Fruit fly (Drosophila melanogaster) whole organism, embryonic: ENCODE data around the gene Obp99a.
A peak's percentile ranks its signal among the peaks of the same experiment; 100 is the strongest.

ENCODE experiments used
- Abd-B ChIP-seq: fragments of 200-800 bp; sonication (Bioruptor generic); optimal IDR thresholded peaks from 2 replicates; lab custom pipeline; 2018; ENCODE audit warnings: missing biosample characterization, mild to moderate bottlenecking, missing genetic modification characterization, moderate library complexity
- Ada2b ChIP-seq: fragments of 200-800 bp; sonication (Bioruptor generic); IDR thresholded peaks from 2 replicates; pipeline ENCODE4 v1.3.6; 2022; ENCODE audit warnings: missing biosample characterization, missing genetic modification characterization
- CG1024 ChIP-seq: fragments of 200-800 bp; sonication (Bioruptor generic); IDR thresholded peaks from 2 replicates; pipeline ENCODE4 v1.3.6; 2022; ENCODE audit warnings: missing biosample characterization, missing genetic modification characterization
- CG10979 ChIP-seq: fragments of 200-800 bp; sonication (Bioruptor generic); optimal IDR thresholded peaks from 2 replicates; lab custom pipeline; 2018; ENCODE audit warnings: missing biosample characterization, mild to moderate bottlenecking, missing genetic modification characterization, moderate library complexity
- CG12391 ChIP-seq: fragments of 200-800 bp; sonication (Bioruptor generic); optimal IDR thresholded peaks from 3 replicates; lab custom pipeline; 2018; ENCODE audit warnings: missing biosample characterization, mild to moderate bottlenecking, missing genetic modification characterization, moderate library complexity
- CG14710 ChIP-seq: fragments of 200-800 bp; sonication (Bioruptor generic); optimal IDR thresholded peaks from 3 replicates; lab custom pipeline; 2019; ENCODE audit warnings: missing biosample characterization, mild to moderate bottlenecking, missing genetic modification characterization, moderate library complexity
- CG16863 ChIP-seq: fragments of 200-800 bp; sonication (Bioruptor generic); optimal IDR thresholded peaks from 3 replicates; lab custom pipeline; 2016; ENCODE audit warnings: missing biosample characterization, missing genetic modification characterization
- CG17328 ChIP-seq: fragments of 200-800 bp; sonication (Bioruptor generic); IDR thresholded peaks from 2 replicates; pipeline ENCODE4 v1.3.6; 2022; ENCODE audit warnings: missing biosample characterization, missing genetic modification characterization
- CG2712 ChIP-seq: fragments of 200-800 bp; optimal IDR thresholded peaks from 3 replicates; lab custom pipeline; 2019; ENCODE audit warnings: missing biosample characterization, mild to moderate bottlenecking, missing genetic modification characterization, moderate library complexity
- CG30403 ChIP-seq: fragments of 200-800 bp; sonication (Bioruptor generic); optimal IDR thresholded peaks from 3 replicates; lab custom pipeline; 2016; ENCODE audit warnings: missing biosample characterization, missing genetic modification characterization
- CG30431 ChIP-seq: fragments of 200-800 bp; sonication (Bioruptor generic); optimal IDR thresholded peaks from 2 replicates; lab custom pipeline; 2017; ENCODE audit warnings: missing biosample characterization, missing genetic modification characterization
- CG34224 ChIP-seq: fragments of 200-800 bp; sonication (Bioruptor generic); IDR thresholded peaks from 3 replicates; pipeline ENCODE4 v1.3.6; 2022; ENCODE audit warnings: missing biosample characterization, missing genetic modification characterization; ENCODE audit not compliant: partially characterized antibody
- CG5180 ChIP-seq: fragments of 200-800 bp; sonication (Bioruptor generic); optimal IDR thresholded peaks from 3 replicates; lab custom pipeline; 2017; ENCODE audit warnings: missing biosample characterization, missing genetic modification characterization, mild to moderate bottlenecking, moderate library complexity, missing genetic modification reagents
- CG7839 ChIP-seq: fragments of 200-800 bp; sonication (Bioruptor generic); optimal IDR thresholded peaks from 3 replicates; lab custom pipeline; 2018; ENCODE audit warnings: missing biosample characterization, mild to moderate bottlenecking, missing genetic modification characterization, moderate library complexity
- CG9727 ChIP-seq: fragments of 200-800 bp; sonication (Bioruptor generic); optimal IDR thresholded peaks from 3 replicates; lab custom pipeline; 2017; ENCODE audit warnings: missing biosample characterization, mild to moderate bottlenecking, missing genetic modification characterization
- Camta ChIP-seq: fragments of 200-800 bp; sonication (Bioruptor generic); optimal IDR thresholded peaks from 2 replicates; lab custom pipeline; 2016; ENCODE audit warnings: missing biosample characterization, missing genetic modification characterization
- ERR ChIP-seq: fragments of 200-800 bp; sonication (Bioruptor generic); optimal IDR thresholded peaks from 2 replicates; lab custom pipeline; 2016; ENCODE audit warnings: missing biosample characterization, missing genetic modification characterization
- H2.0 ChIP-seq: fragments of 200-800 bp; sonication (Bioruptor generic); IDR thresholded peaks from 2 replicates; pipeline ENCODE4 v1.3.6; 2022; ENCODE audit warnings: missing biosample characterization, missing genetic modification characterization
- NK7.1 ChIP-seq: fragments of 200-800 bp; sonication (Bioruptor generic); optimal IDR thresholded peaks from 3 replicates; lab custom pipeline; 2016; ENCODE audit warnings: missing biosample characterization, missing genetic modification characterization
- Optix ChIP-seq: fragments of 200-800 bp; sonication (Bioruptor generic); IDR thresholded peaks from 3 replicates; pipeline ENCODE4 v1.3.6; 2022; ENCODE audit warnings: missing biosample characterization, missing genetic modification characterization
- Ptx1 ChIP-seq: fragments of 200-800 bp; sonication (Bioruptor generic); IDR thresholded peaks from 2 replicates; pipeline ENCODE4 v1.3.6; 2022; ENCODE audit warnings: missing biosample characterization, missing genetic modification characterization
- Side ChIP-seq: fragments of 200-800 bp; sonication (Bioruptor generic); optimal IDR thresholded peaks from 2 replicates; lab custom pipeline; 2016; ENCODE audit warnings: missing biosample characterization, missing genetic modification characterization
- Stat92E ChIP-seq, 3 experiments: fragments of >200 bp in 2 of 3; fragments of 200-800 bp in 1 of 3; sonication (Bioruptor generic) in 1 of 3; optimal IDR thresholded peaks; 2 replicates each; lab custom pipeline; 2017 to 2019; ENCODE audit warnings: missing biosample characterization in 3 of 3, missing genetic modification characterization in 3 of 3, mild to moderate bottlenecking in 1 of 3, moderate library complexity in 1 of 3
- Xrp1 ChIP-seq: fragments of 200-800 bp; sonication (Bioruptor generic); IDR thresholded peaks from 2 replicates; pipeline ENCODE4 v1.3.6; 2022; ENCODE audit warnings: missing biosample characterization, missing genetic modification characterization
- ab ChIP-seq: fragments of 200-800 bp; sonication (Bioruptor generic); optimal IDR thresholded peaks from 2 replicates; lab custom pipeline; 2016; ENCODE audit warnings: missing biosample characterization, missing genetic modification characterization
- az2 ChIP-seq: fragments of 200-800 bp; sonication (Bioruptor generic); optimal IDR thresholded peaks from 3 replicates; lab custom pipeline; 2016; ENCODE audit warnings: missing biosample characterization, missing genetic modification characterization
- bigmax ChIP-seq: fragments of 200-800 bp; sonication (Bioruptor generic); optimal IDR thresholded peaks from 2 replicates; lab custom pipeline; 2018; ENCODE audit warnings: missing biosample characterization, mild to moderate bottlenecking, missing genetic modification characterization
- bsh ChIP-seq, 2 experiments: fragments of 200-800 bp; sonication (Bioruptor generic); optimal IDR thresholded peaks; 2 replicates each; lab custom pipeline; 2017 to 2018; ENCODE audit warnings: mild to moderate bottlenecking in 2 of 2, missing biosample characterization in 2 of 2, missing genetic modification characterization in 2 of 2, moderate library complexity in 1 of 2
- chif ChIP-seq, 2 experiments: fragments of 200-800 bp; sonication (Bioruptor generic); optimal IDR thresholded peaks; 3 replicates each; lab custom pipeline; 2016; ENCODE audit warnings: missing biosample characterization in 2 of 2, missing genetic modification characterization in 2 of 2
- ci ChIP-seq: fragments of 200-800 bp; sonication (Bioruptor generic); IDR thresholded peaks from 3 replicates; pipeline ENCODE4 v1.3.6; 2022; ENCODE audit warnings: missing biosample characterization, missing genetic modification characterization
- dmrt11E ChIP-seq: fragments of 200-800 bp; sonication (Bioruptor generic); optimal IDR thresholded peaks from 3 replicates; lab custom pipeline; 2018; ENCODE audit warnings: missing biosample characterization, mild to moderate bottlenecking, missing genetic modification characterization, moderate library complexity
- dmrt99B ChIP-seq: fragments of 200-800 bp; sonication (Bioruptor generic); optimal IDR thresholded peaks from 2 replicates; lab custom pipeline; 2018; ENCODE audit warnings: missing biosample characterization, mild to moderate bottlenecking, missing genetic modification characterization, moderate library complexity
- dysf ChIP-seq: fragments of 200-800 bp; sonication (Bioruptor generic); IDR thresholded peaks from 3 replicates; pipeline ENCODE4 v1.3.6; 2022; ENCODE audit warnings: missing biosample characterization, missing genetic modification characterization
- fd96Cb ChIP-seq: fragments of 200-800 bp; sonication (Bioruptor generic); optimal IDR thresholded peaks from 2 replicates; lab custom pipeline; 2018; ENCODE audit warnings: missing biosample characterization, mild to moderate bottlenecking, missing genetic modification characterization, moderate library complexity
- gem ChIP-seq: fragments of 200-800 bp; sonication (Bioruptor generic); optimal IDR thresholded peaks from 2 replicates; lab custom pipeline; 2019; ENCODE audit warnings: missing biosample characterization, mild to moderate bottlenecking, missing genetic modification characterization, moderate library complexity
- grau ChIP-seq: fragments of 200-800 bp; optimal IDR thresholded peaks from 3 replicates; lab custom pipeline; 2019; ENCODE audit warnings: missing biosample characterization, mild to moderate bottlenecking, missing genetic modification characterization, moderate library complexity
- gsb ChIP-seq: fragments of 200-800 bp; sonication (Bioruptor generic); IDR thresholded peaks from 2 replicates; pipeline ENCODE4 v1.3.6; 2022; ENCODE audit warnings: missing biosample characterization, missing genetic modification characterization
- lmd ChIP-seq: fragments of 200-800 bp; sonication (Bioruptor generic); IDR thresholded peaks from 2 replicates; pipeline ENCODE4 v1.3.6; 2022; ENCODE audit warnings: missing biosample characterization, missing genetic modification characterization
- lola ChIP-seq, 3 experiments: fragments of >200 bp in 2 of 3; fragments of 200-800 bp in 1 of 3; sonication (Bioruptor generic) in 1 of 3; optimal IDR thresholded peaks; 2 replicates each; lab custom pipeline; 2017 to 2019; ENCODE audit warnings: missing biosample characterization in 3 of 3, missing genetic modification characterization in 3 of 3, mild to moderate bottlenecking in 1 of 3, moderate library complexity in 1 of 3
- phol ChIP-seq: fragments of 200-800 bp; sonication (Bioruptor generic); optimal IDR thresholded peaks from 3 replicates; lab custom pipeline; 2018; ENCODE audit warnings: missing biosample characterization, mild to moderate bottlenecking, missing genetic modification characterization, moderate library complexity
- pita ChIP-seq: fragments of 200-800 bp; sonication (Bioruptor generic); optimal IDR thresholded peaks from 2 replicates; lab custom pipeline; 2017; ENCODE audit warnings: missing biosample characterization, mild to moderate bottlenecking, missing genetic modification characterization
- row ChIP-seq: fragments of 200-800 bp; sonication (Bioruptor generic); IDR thresholded peaks from 3 replicates; pipeline ENCODE4 v1.3.6; 2022; ENCODE audit warnings: missing biosample characterization, missing genetic modification characterization
- run ChIP-seq: fragments of 200-800 bp; sonication (Bioruptor generic); optimal IDR thresholded peaks from 3 replicates; lab custom pipeline; 2018; ENCODE audit warnings: missing biosample characterization, mild to moderate bottlenecking, missing genetic modification characterization
- sens ChIP-seq: fragments of 200-800 bp; sonication (Bioruptor generic); peaks from one replicate; lab custom pipeline; 2016; ENCODE audit warnings: missing biosample characterization, missing genetic modification characterization
- sisA ChIP-seq: fragments of 200-800 bp; sonication (Bioruptor generic); IDR thresholded peaks from 2 replicates; pipeline ENCODE4 v1.3.6; 2022; ENCODE audit warnings: missing biosample characterization, missing genetic modification characterization
- slbo ChIP-seq: fragments of 200-800 bp; sonication (Bioruptor generic); IDR thresholded peaks from 2 replicates; pipeline ENCODE4 v1.3.6; 2022; ENCODE audit warnings: missing biosample characterization, missing genetic modification characterization
- ttk ChIP-seq: fragments of 200-800 bp; sonication (Bioruptor generic); IDR thresholded peaks from 2 replicates; pipeline ENCODE4 v2.1.2; 2022; ENCODE audit warnings: missing biosample characterization, missing genetic modification characterization
- twi ChIP-seq: fragments of 200-800 bp; optimal IDR thresholded peaks from 2 replicates; lab custom pipeline; 2019; ENCODE audit warnings: missing biosample characterization, mild to moderate bottlenecking, missing genetic modification characterization, moderate library complexity
- vvl ChIP-seq: fragments of 200-800 bp; sonication (Bioruptor generic); IDR thresholded peaks from 2 replicates; pipeline ENCODE4 v1.3.6; 2022; ENCODE audit warnings: missing biosample characterization, missing genetic modification characterization
- zfh1 ChIP-seq: fragments of 200-800 bp; sonication (Bioruptor generic); IDR thresholded peaks from 3 replicates; pipeline ENCODE4 v1.3.6; 2022; ENCODE audit warnings: missing biosample characterization, missing genetic modification characterization

Gene Obp99a

DNA sequence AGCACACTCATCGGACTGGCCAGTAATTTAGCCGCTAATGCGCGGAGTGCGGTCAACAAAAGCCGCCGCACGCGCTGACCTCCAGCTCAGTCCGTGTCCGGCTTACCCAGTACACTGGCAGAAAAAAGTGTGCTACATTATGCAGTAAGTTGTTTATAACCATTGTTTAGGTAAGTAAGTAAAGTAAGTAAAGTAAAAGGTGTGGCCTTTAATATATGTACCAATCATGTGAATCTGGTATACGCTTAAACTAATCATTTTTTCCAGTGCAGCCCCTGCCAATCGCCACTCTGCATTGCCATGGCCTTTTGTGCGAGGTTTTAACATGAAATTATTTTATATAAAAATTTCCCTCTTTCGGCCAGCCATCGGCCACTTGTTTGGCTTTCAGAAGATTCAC lies 40.0 kb downstream of the Obp99a start:
- TF ChIP-seq CG1024 (GFP tag; lab: Robert Waterston, UW) (no peak), CG2712 (peak; percentile 14), vvl (GFP tag; lab: Robert Waterston, UW) (0 out of 2 replicates have a peak, but pooled peaks have one; percentile 17), pita (GFP tag; lab: Kevin White, UChicago) (no peak), lola (GFP tag; optimal IDR thresholded peaks at IDR 0.05; lab: Kevin White, UChicago) (peak in 1 of 3 experiments; percentile 41), grau (peak; percentile 0), Ptx1 (GFP tag; lab: Robert Waterston, UW) (peak; percentile 33; the same call in 1 of the 2 replicates), sens (peak; percentile 81), run (tag; lab: Kevin White, UChicago) (no peak), Ada2b (0 out of 2 replicates have a peak, but pooled peaks have one; percentile 15), CG10979 (tag; lab: Kevin White, UChicago) (peak; percentile 11), chif (GFP tag; optimal IDR thresholded peaks at IDR 0.05; lab: Kevin White, UChicago) (peak in 1 of 2 experiments; percentile 27), zfh1 (GFP tag; lab: Robert Waterston, UW) (peak; percentile 54; the same call in 2 of the 3 replicates), H2.0 (GFP tag; lab: Robert Waterston, UW) (0 out of 2 replicates have a peak, but pooled peaks have one; percentile 13), CG16863 (GFP tag; lab: Kevin White, UChicago) (no peak), CG30403 (GFP tag; lab: Kevin White, UChicago) (no peak), CG12391 (tag; lab: Kevin White, UChicago) (peak; percentile 8), CG30431 (peak; percentile 7), CG9727 (GFP tag; lab: Kevin White, UChicago) (peak; percentile 5), gsb (GFP tag; lab: Robert Waterston, UW) (no peak), Xrp1 (GFP tag; lab: Robert Waterston, UW) (peak; percentile 43), Abd-B (GFP tag; lab: Kevin White, UChicago) (peak; percentile 14), dmrt99B (tag; lab: Kevin White, UChicago) (peak; percentile 49), dmrt11E (tag; lab: Kevin White, UChicago) (peak; percentile 46), ab (GFP tag; lab: Kevin White, UChicago) (no peak), ttk (GFP tag; lab: Robert Waterston, UW) (peak; percentile 41; the same call in 1 of the 2 replicates), slbo (GFP tag; lab: Robert Waterston, UW) (no peak), ERR (GFP tag; lab: Kevin White, UChicago) (no peak), lmd (GFP tag; lab: Robert Waterston, UW) (peak; percentile 33; the same call in 1 of the 2 replicates), ci (GFP tag; lab: Robert Waterston, UW) (peak; percentile 62; the same call in 2 of the 3 replicates), Side (no peak), bigmax (GFP tag; lab: Kevin White, UChicago) (no peak), CG17328 (GFP tag; lab: Robert Waterston, UW) (peak; percentile 59), fd96Cb (tag; lab: Kevin White, UChicago) (peak; percentile 3), phol (peak; percentile 19), CG14710 (tag; lab: Kevin White, UChicago) (no peak), CG5180 (GFP tag; lab: Kevin White, UChicago) (no peak), twi (tag; lab: Kevin White, UChicago) (no peak), Optix (GFP tag; lab: Robert Waterston, UW) (peak; percentile 46; the same call in 1 of the 3 replicates), gem (tag; lab: Kevin White, UChicago) (peak; percentile 35), CG34224 (no peak), bsh (GFP tag; optimal IDR thresholded peaks at IDR 0.05; lab: Kevin White, UChicago) (peak in 1 of 2 experiments; percentile 40), az2 (peak; percentile 11), CG7839 (tag; lab: Kevin White, UChicago) (peak; percentile 16), Camta (GFP tag; lab: Kevin White, UChicago) (peak; percentile 2), Stat92E (GFP tag; optimal IDR thresholded peaks at IDR 0.05; lab: Kevin White, UChicago) (no peak), row (peak; percentile 35; the same call in 2 of the 3 replicates), dysf (GFP tag; lab: Robert Waterston, UW) (0 out of 3 replicates have a peak, but pooled peaks have one; percentile 41), NK7.1 (GFP tag; lab: Kevin White, UChicago) (no peak), sisA (peak; percentile 49)
